Fruit fly (Drosophila melanogaster): Measurements from ENCODE around the gene Nopp140.

dm6 chr3L:21843307-21843706 is 10.7 kb downstream of the Nopp140 start:
- TF ChIP-seq psq (optimal IDR thresholded peaks at IDR 0.05) = no peak
- TF ChIP-seq CG8478 (optimal IDR thresholded peaks at IDR 0.05) = no peak

Data from whole organism.